Worm (Caenorhabditis elegans) whole organism, early embryonic: ENCODE measurements around the gene T27D12.1.

Experiments used
- F13C5.2 ChIP-seq: sonication (generic microtip); optimal IDR thresholded peaks from 2 replicates; lab custom pipeline; 2017; ENCODE audit warnings: mild to moderate bottlenecking, missing genetic modification characterization, inconsistent platforms, missing compliant biosample characterization
- hmbx-1 ChIP-seq: sonication (generic microtip); optimal IDR thresholded peaks from 2 replicates; lab custom pipeline; 2016; ENCODE audit warnings: mild to moderate bottlenecking, missing genetic modification characterization, missing compliant biosample characterization
- scrt-1 ChIP-seq: fragments of 200-800 bp; sonication (Bioruptor generic); IDR thresholded peaks from 2 replicates; pipeline ENCODE4 v1.3.6; 2022; ENCODE audit warnings: missing genetic modification characterization, missing compliant biosample characterization
- tra-4 ChIP-seq: sonication (generic microtip); optimal IDR thresholded peaks from 2 replicates; lab custom pipeline; 2017; ENCODE audit warnings: missing genetic modification characterization, missing compliant biosample characterization

Gene T27D12.1

ce11 chrII:11893323-11893722 is 50.9 kb downstream of the T27D12.1 start, which contains the start of gene ZK930.2:
Gene ZK930.2 (minus strand): TSS chrII:11893423.
- no peak for TF ChIP-seq tra-4 (tag; lab: Kevin White, UChicago)
- TF ChIP-seq hmbx-1 (tag; lab: Kevin White, UChicago) = no peak
- TF ChIP-seq F13C5.2 (tag; lab: Kevin White, UChicago) = no peak
- TF ChIP-seq scrt-1 = no peak
